Worm (Caenorhabditis elegans): Measurements from ENCODE around the gene rrf-3.

rrf-3 gene

ce11 chrII:8185016-8185493, 22.8 kb downstream of the rrf-3 start, which contains the start of the genes mig-5 and cct-1 (continued):
- TF ChIP-seq unc-3 (GFP tag; conservative IDR thresholded peaks at IDR 0.05) (no peak), unc-3 (tag; optimal IDR thresholded peaks at IDR 0.05) (no peak), unc-86 (tag; optimal IDR thresholded peaks at IDR 0.05) (peak; percentile 66), ceh-2 (tag; optimal IDR thresholded peaks at IDR 0.05) (no peak), ttx-3 (tag; optimal IDR thresholded peaks at IDR 0.05) (no peak), rnt-1 (tag; optimal IDR thresholded peaks at IDR 0.05) (peak; percentile 69), ceh-34 (tag; optimal IDR thresholded peaks at IDR 0.05) (peak; percentile 69), pag-3 (tag; optimal IDR thresholded peaks at IDR 0.05; ENCODE audit: borderline replicate concordance) (no peak), pax-1 (tag; optimal IDR thresholded peaks at IDR 0.05) (peak; percentile 82), hlh-30 (tag; optimal IDR thresholded peaks at IDR 0.05; ENCODE audit: insufficient read depth) (peak; percentile 2), ama-1 (optimal IDR thresholded peaks at IDR 0.05) (no peak), ceh-6 (GFP tag; optimal IDR thresholded peaks at IDR 0.05) (no peak), pha-4 (tag; optimal IDR thresholded peaks at IDR 0.05) (no peak), ztf-16 (tag; optimal IDR thresholded peaks at IDR 0.05) (no peak), fkh-10 (GFP tag; optimal IDR thresholded peaks at IDR 0.05) (no peak), dmd-4 (tag; optimal IDR thresholded peaks at IDR 0.05; ENCODE audit: borderline replicate concordance) (no peak), pqm-1 (tag; optimal IDR thresholded peaks at IDR 0.05) (no peak), C08G9.2 (tag; optimal IDR thresholded peaks at IDR 0.05) (no peak), syd-9 (tag; optimal IDR thresholded peaks at IDR 0.05) (no peak), ceh-45 (GFP tag; IDR thresholded peaks at IDR 0.05) (no peak), ets-4 (tag; optimal IDR thresholded peaks at IDR 0.05) (peak; percentile 12)

DNA sequence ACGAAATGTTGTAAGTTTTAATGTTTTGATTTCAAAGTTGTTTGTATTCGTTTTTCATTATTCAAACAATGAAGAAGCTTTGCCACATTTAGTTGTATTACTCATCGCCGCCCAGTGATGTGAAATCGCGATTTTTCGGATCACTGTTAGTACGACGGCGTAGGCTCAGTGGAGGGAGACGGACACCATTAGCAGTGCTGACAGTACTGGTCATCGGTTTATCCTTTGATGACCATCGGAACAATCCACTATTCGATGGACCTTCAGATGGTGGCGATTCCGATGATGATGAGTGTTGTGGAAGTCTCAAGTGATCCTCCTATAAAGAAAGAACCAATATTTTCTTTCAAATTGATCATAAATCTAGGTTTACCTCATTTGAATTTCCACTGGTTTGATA, 25.3 kb downstream of the rrf-3 start:
- no peak for TF ChIP-seq sox-4 (tag; optimal IDR thresholded peaks at IDR 0.05)
- TF ChIP-seq tbx-7 (tag; optimal IDR thresholded peaks at IDR 0.05) = no peak
- TF ChIP-seq ceh-19 (GFP tag; optimal IDR thresholded peaks at IDR 0.05) = no peak
- no peak for TF ChIP-seq fax-1 (tag; optimal IDR thresholded peaks at IDR 0.05)
- no peak for TF ChIP-seq dmd-4 (tag; optimal IDR thresholded peaks at IDR 0.05; ENCODE audit: borderline replicate concordance)
- TF ChIP-seq Y22D7AL.16 (tag; optimal IDR thresholded peaks at IDR 0.05) = no peak
- TF ChIP-seq eyg-1 (tag; optimal IDR thresholded peaks at IDR 0.05) = no peak
- TF ChIP-seq ceh-45 (GFP tag; IDR thresholded peaks at IDR 0.05) = no peak
- no peak for TF ChIP-seq ceh-14 (tag; optimal IDR thresholded peaks at IDR 0.05)
- no peak for TF ChIP-seq elt-2 (tag; optimal IDR thresholded peaks at IDR 0.05)
- TF ChIP-seq che-1 (tag; optimal IDR thresholded peaks at IDR 0.05) = no peak
- no peak for TF ChIP-seq hlh-13 (GFP tag; optimal IDR thresholded peaks at IDR 0.05)
- no peak for TF ChIP-seq ets-4 (tag; optimal IDR thresholded peaks at IDR 0.05)
- no peak for TF ChIP-seq tbx-2 (tag; optimal IDR thresholded peaks at IDR 0.05)

ce11 chrII:8190455-8190854, 28.2 kb downstream of the rrf-3 start, which contains the start of gene T05C12.8:
TSS of gene T05C12.8 (minus strand) at chrII:8190555.
- TF ChIP-seq T23F11.4 (GFP tag; optimal IDR thresholded peaks at IDR 0.05) (no peak), K02D7.2 (tag; optimal IDR thresholded peaks at IDR 0.05) (no peak), K09A11.1 (tag; optimal IDR thresholded peaks at IDR 0.05; ENCODE audit: insufficient read depth) (no peak), odd-2 (tag; optimal IDR thresholded peaks at IDR 0.05) (no peak), ceh-22 (tag; optimal IDR thresholded peaks at IDR 0.05) (no peak), unc-55 (GFP tag; optimal IDR thresholded peaks at IDR 0.05) (no peak), gmeb-2 (tag; optimal IDR thresholded peaks at IDR 0.05) (no peak), che-1 (tag; optimal IDR thresholded peaks at IDR 0.05) (no peak)

- no peak for TF ChIP-seq ttx-3 (tag; optimal IDR thresholded peaks at IDR 0.05)
Measured at ce11 chrII:8193126-8193525, 30.9 kb downstream of the rrf-3 start, which contains the start of gene T05C12.9. TSS of gene T05C12.9 (minus strand) at chrII:8193226.

All from whole organism, late embryonic.